Worm (Caenorhabditis elegans): ENCODE results near the gene T28H10.1.
A peak's percentile ranks its signal among the peaks of the same experiment; 100 is the strongest.

Gene T28H10.1

DNA sequence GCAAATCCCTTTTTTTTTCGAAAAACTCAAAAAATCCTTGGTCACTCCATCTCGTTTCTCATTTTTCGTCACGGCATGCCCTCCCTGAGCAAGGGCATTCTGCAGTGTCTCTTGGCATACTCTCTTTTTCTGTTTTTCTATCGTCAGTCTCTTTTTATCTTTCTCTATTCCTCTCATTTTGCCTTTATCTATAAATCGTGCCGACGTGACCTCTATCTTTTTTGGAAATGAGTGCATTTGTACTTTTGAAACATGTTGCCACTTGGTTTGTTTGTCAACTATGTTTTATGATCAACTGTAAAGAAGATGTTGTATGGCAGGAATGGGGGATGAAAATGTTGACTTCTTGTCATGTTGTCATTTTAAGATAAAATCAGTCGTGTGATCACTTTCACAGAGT lies 25.3 kb downstream of the T28H10.1 start:
- TF ChIP-seq fkh-2 (tag; optimal IDR thresholded peaks at IDR 0.05), result no peak
- TF ChIP-seq hmg-11 (tag; optimal IDR thresholded peaks at IDR 0.05), result peak; percentile 48
- peak; percentile 12 for TF ChIP-seq lin-15B (tag; optimal IDR thresholded peaks at IDR 0.05)
- TF ChIP-seq nhr-23 (tag; optimal IDR thresholded peaks at IDR 0.05), result peak; percentile 16
- TF ChIP-seq elt-3 (tag; optimal IDR thresholded peaks at IDR 0.05), result peak in 1 of 3 experiments; percentile 27
- peak; percentile 84 for TF ChIP-seq unc-62 (GFP tag; optimal IDR thresholded peaks at IDR 0.05)
- peak; percentile 91 for TF ChIP-seq nhr-25 (tag; optimal IDR thresholded peaks at IDR 0.05)
- TF ChIP-seq mdl-1 (tag; optimal IDR thresholded peaks at IDR 0.05), result peak; percentile 42
- peak; percentile 92 for TF ChIP-seq daf-12 (tag; optimal IDR thresholded peaks at IDR 0.05)
- TF ChIP-seq egl-5 (tag; optimal IDR thresholded peaks at IDR 0.05), result no peak
- TF ChIP-seq eor-1 (tag; optimal IDR thresholded peaks at IDR 0.05), result no peak
- peak; percentile 57 for TF ChIP-seq elt-1 (tag; optimal IDR thresholded peaks at IDR 0.05)
- TF ChIP-seq ama-1 (optimal IDR thresholded peaks at IDR 0.05), result no peak
- TF ChIP-seq elt-2 (tag; optimal IDR thresholded peaks at IDR 0.05), result peak; percentile 40
- peak; percentile 15 for TF ChIP-seq ceh-28 (tag; optimal IDR thresholded peaks at IDR 0.05)
- TF ChIP-seq nhr-67 (tag; optimal IDR thresholded peaks at IDR 0.05), result no peak
- no peak for TF ChIP-seq ztf-4 (tag; optimal IDR thresholded peaks at IDR 0.05)
- peak; percentile 44 for TF ChIP-seq jun-1 (tag; optimal IDR thresholded peaks at IDR 0.05)
- peak; percentile 66 for TF ChIP-seq pqm-1 (tag; optimal IDR thresholded peaks at IDR 0.05)
- TF ChIP-seq ZK546.5 (tag; optimal IDR thresholded peaks at IDR 0.05), result no peak
- TF ChIP-seq tbx-2 (tag; optimal IDR thresholded peaks at IDR 0.05), result peak; percentile 8
- TF ChIP-seq nhr-77 (tag; optimal IDR thresholded peaks at IDR 0.05), result no peak
- TF ChIP-seq R02D3.7 (tag; optimal IDR thresholded peaks at IDR 0.05), result peak; percentile 19
- TF ChIP-seq nhr-76 (tag; optimal IDR thresholded peaks at IDR 0.05), result no peak
- peak; percentile 35 for TF ChIP-seq pha-4 (tag; optimal IDR thresholded peaks at IDR 0.05)
- peak; percentile 30 for TF ChIP-seq snpc-4 (tag; optimal IDR thresholded peaks at IDR 0.05)
- TF ChIP-seq nfya-1 (tag; optimal IDR thresholded peaks at IDR 0.05; ENCODE audit: insufficient read depth), result peak; percentile 82
- peak; percentile 17 for TF ChIP-seq lin-39 (tag; optimal IDR thresholded peaks at IDR 0.05)

- no peak for TF ChIP-seq pqm-1 (tag; optimal IDR thresholded peaks at IDR 0.05)
- peak; percentile 84 for TF ChIP-seq fkh-10 (GFP tag; optimal IDR thresholded peaks at IDR 0.05)
- peak; percentile 56 for TF ChIP-seq tbx-2 (tag; optimal IDR thresholded peaks at IDR 0.05)
- no peak for TF ChIP-seq nhr-77 (tag; optimal IDR thresholded peaks at IDR 0.05)
- no peak for TF ChIP-seq nhr-12 (tag; optimal IDR thresholded peaks at IDR 0.05)
- TF ChIP-seq lsy-12 (tag; optimal IDR thresholded peaks at IDR 0.05), result no peak
- no peak for TF ChIP-seq skn-1 (tag; optimal IDR thresholded peaks at IDR 0.05)
- TF ChIP-seq daf-12 (tag; optimal IDR thresholded peaks at IDR 0.05), result peak; percentile 27
- peak; percentile 65 for TF ChIP-seq ceh-16 (tag; optimal IDR thresholded peaks at IDR 0.05)
- TF ChIP-seq ceh-28 (tag; optimal IDR thresholded peaks at IDR 0.05), result no peak
- peak; percentile 68 for TF ChIP-seq elt-1 (tag; optimal IDR thresholded peaks at IDR 0.05)
- TF ChIP-seq zag-1 (tag; optimal IDR thresholded peaks at IDR 0.05), result peak; percentile 27
- no peak for TF ChIP-seq unc-39 (tag; optimal IDR thresholded peaks at IDR 0.05)
- TF ChIP-seq nfya-1 (tag; optimal IDR thresholded peaks at IDR 0.05; ENCODE audit: insufficient read depth), result peak; percentile 33
- peak; percentile 16 for TF ChIP-seq hmg-11 (tag; optimal IDR thresholded peaks at IDR 0.05)
- TF ChIP-seq nhr-237 (tag; optimal IDR thresholded peaks at IDR 0.05), result no peak
- no peak for TF ChIP-seq nhr-67 (tag; optimal IDR thresholded peaks at IDR 0.05)
- TF ChIP-seq aly-2 (tag; optimal IDR thresholded peaks at IDR 0.05), result no peak
- TF ChIP-seq lin-39 (tag; optimal IDR thresholded peaks at IDR 0.05), result no peak
- no peak for TF ChIP-seq R02D3.7 (tag; optimal IDR thresholded peaks at IDR 0.05)
- TF ChIP-seq pha-4 (tag; optimal IDR thresholded peaks at IDR 0.05), result no peak
- no peak for TF ChIP-seq elt-2 (tag; optimal IDR thresholded peaks at IDR 0.05)
- peak; percentile 53 for TF ChIP-seq unc-62 (GFP tag; optimal IDR thresholded peaks at IDR 0.05)
- TF ChIP-seq fkh-2 (tag; optimal IDR thresholded peaks at IDR 0.05), result no peak
- TF ChIP-seq nhr-43 (tag; optimal IDR thresholded peaks at IDR 0.05; ENCODE audit: poor library complexity, severe bottlenecking), result no peak
Observed at ce11 chrV:12530129-12530528, 26.5 kb downstream of the T28H10.1 start.

DNA sequence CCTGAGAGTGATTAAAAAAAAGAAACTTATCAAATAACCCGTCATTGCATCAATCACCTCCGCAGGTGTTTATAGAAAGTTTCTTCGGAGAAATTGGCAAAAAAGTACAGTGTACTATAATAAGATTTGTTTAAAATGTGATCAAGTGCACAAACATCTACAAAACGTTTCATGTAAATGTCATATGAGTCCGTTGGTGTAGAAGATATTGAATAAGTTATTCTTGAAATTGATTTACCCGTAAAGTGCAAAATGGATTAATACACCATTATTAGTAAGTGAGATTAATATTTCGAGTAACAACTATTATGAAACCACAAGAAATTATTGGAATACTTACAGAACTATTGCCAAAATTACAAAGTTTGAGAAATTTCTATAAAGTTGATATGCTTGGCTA lies 27.5 kb downstream of the T28H10.1 start:
- TF ChIP-seq nhr-12 (tag; optimal IDR thresholded peaks at IDR 0.05), result no peak
- no peak for TF ChIP-seq elt-1 (tag; optimal IDR thresholded peaks at IDR 0.05)
- no peak for TF ChIP-seq elt-3 (tag; optimal IDR thresholded peaks at IDR 0.05)
- no peak for TF ChIP-seq unc-62 (GFP tag; optimal IDR thresholded peaks at IDR 0.05)
- no peak for TF ChIP-seq fos-1 (tag; optimal IDR thresholded peaks at IDR 0.05)
- TF ChIP-seq sea-2 (GFP tag; optimal IDR thresholded peaks at IDR 0.05), result no peak
- TF ChIP-seq eor-1 (tag; optimal IDR thresholded peaks at IDR 0.05), result no peak
- TF ChIP-seq ceh-16 (tag; optimal IDR thresholded peaks at IDR 0.05), result no peak
- no peak for TF ChIP-seq nfya-1 (tag; optimal IDR thresholded peaks at IDR 0.05; ENCODE audit: insufficient read depth)
- no peak for TF ChIP-seq fkh-2 (tag; optimal IDR thresholded peaks at IDR 0.05)
- no peak for TF ChIP-seq nhr-43 (tag; optimal IDR thresholded peaks at IDR 0.05; ENCODE audit: poor library complexity, severe bottlenecking)
- TF ChIP-seq ztf-4 (tag; optimal IDR thresholded peaks at IDR 0.05), result no peak

Measured in whole organism, L3 larva.